Fruit fly (Drosophila melanogaster) whole organism, wandering third instar larva: ENCODE results near the gene RpS25.

ENCODE experiments used
- Abd-B ChIP-seq: fragments of >200 bp; optimal IDR thresholded peaks from 2 replicates; lab custom pipeline; 2017; ENCODE audit warnings: missing biosample characterization, missing genetic modification characterization
- CrebA ChIP-seq: fragments of 200-800 bp; sonication (Bioruptor generic); optimal IDR thresholded peaks from 2 replicates; lab custom pipeline; 2016; ENCODE audit warnings: missing biosample characterization, mild to moderate bottlenecking, missing genetic modification characterization, borderline replicate concordance
- Dif ChIP-seq: fragments of 200-275, 200-300 bp; sonication (Bioruptor generic); optimal IDR thresholded peaks from 2 replicates; lab custom pipeline; 2018; ENCODE audit warnings: missing biosample characterization, missing genetic modification characterization; ENCODE audit not compliant: partially characterized antibody
- GATAd ChIP-seq: sonication (Bioruptor generic); optimal IDR thresholded peaks from 2 replicates; lab custom pipeline; 2016; ENCODE audit warnings: missing biosample characterization, missing genetic modification characterization
- Hnf4 ChIP-seq: fragments of 200-800 bp; sonication (Bioruptor generic); optimal IDR thresholded peaks from 2 replicates; lab custom pipeline; 2016; ENCODE audit warnings: missing biosample characterization, mild to moderate bottlenecking, missing genetic modification characterization
- Mio ChIP-seq: sonication (Bioruptor generic); optimal IDR thresholded peaks from 2 replicates; lab custom pipeline; 2016; ENCODE audit warnings: missing biosample characterization, missing genetic modification characterization
- N ChIP-seq: fragments of >200 bp; optimal IDR thresholded peaks from 2 replicates; lab custom pipeline; 2018; ENCODE audit warnings: missing biosample characterization, missing external identifiers, missing genetic modification characterization
- OdsH ChIP-seq: fragments of 200-800 bp; sonication (Bioruptor generic); optimal IDR thresholded peaks from 2 replicates; lab custom pipeline; 2016; ENCODE audit warnings: missing biosample characterization, mild to moderate bottlenecking, missing genetic modification characterization
- Rel ChIP-seq, 2 experiments: fragments of 200-800 bp; sonication (Bioruptor generic) in 1 of 2; optimal IDR thresholded peaks; 2 replicates in 1 of 2; 3 replicates in 1 of 2; lab custom pipeline; 2016 to 2019; ENCODE audit warnings: mild to moderate bottlenecking in 2 of 2, missing biosample characterization in 2 of 2, missing genetic modification characterization in 2 of 2, moderate library complexity in 1 of 2
- Vsx2 ChIP-seq: fragments of 200-300, 225-300 bp; sonication (Bioruptor generic); optimal IDR thresholded peaks from 2 replicates; lab custom pipeline; 2018; ENCODE audit warnings: missing biosample characterization, missing genetic modification characterization; ENCODE audit not compliant: partially characterized antibody
- brk ChIP-seq: fragments of 200-800 bp; sonication (Bioruptor generic); optimal IDR thresholded peaks from 2 replicates; lab custom pipeline; 2016; ENCODE audit warnings: missing biosample characterization, mild to moderate bottlenecking, missing genetic modification characterization
- dl ChIP-seq, 2 experiments: fragments of 175-275, 200-275 bp in 1 of 2; fragments of 200-275 bp in 1 of 2; sonication (Bioruptor generic); optimal IDR thresholded peaks; lab custom pipeline; 2018; ENCODE audit warnings: mild to moderate bottlenecking in 2 of 2, missing biosample characterization in 2 of 2, missing genetic modification characterization in 2 of 2, moderate library complexity in 2 of 2; ENCODE audit not compliant: partially characterized antibody in 2 of 2, insufficient read depth in 1 of 2
- dsf ChIP-seq: sonication (Bioruptor generic); optimal IDR thresholded peaks from 2 replicates; lab custom pipeline; 2016; ENCODE audit warnings: missing biosample characterization, missing genetic modification characterization, borderline replicate concordance
- fru ChIP-seq: fragments of 200-800 bp; sonication (Bioruptor generic); optimal IDR thresholded peaks from 3 replicates; lab custom pipeline; 2016; ENCODE audit warnings: missing biosample characterization, mild to moderate bottlenecking, missing genetic modification characterization
- jim ChIP-seq: fragments of 175-275, 200-325 bp; sonication (Bioruptor generic); optimal IDR thresholded peaks from 2 replicates; lab custom pipeline; 2016; ENCODE audit warnings: missing biosample characterization, mild to moderate bottlenecking, missing genetic modification characterization
- lola ChIP-seq: fragments of >200 bp; optimal IDR thresholded peaks from 2 replicates; lab custom pipeline; 2017; ENCODE audit warnings: missing biosample characterization, missing genetic modification characterization
- psq ChIP-seq: fragments of 200-800 bp; sonication (Bioruptor generic); optimal IDR thresholded peaks from 3 replicates; lab custom pipeline; 2017; ENCODE audit warnings: missing biosample characterization, mild to moderate bottlenecking, missing genetic modification characterization, moderate library complexity
- sage ChIP-seq: fragments of 200-800 bp; sonication (Bioruptor generic); optimal IDR thresholded peaks from 2 replicates; lab custom pipeline; 2016; ENCODE audit warnings: missing biosample characterization, mild to moderate bottlenecking, missing genetic modification characterization
- tai ChIP-seq: sonication (Bioruptor generic); optimal IDR thresholded peaks from 2 replicates; lab custom pipeline; 2016; ENCODE audit warnings: missing biosample characterization, missing genetic modification characterization
- woc ChIP-seq: sonication (Bioruptor generic); optimal IDR thresholded peaks from 2 replicates; lab custom pipeline; 2016; ENCODE audit warnings: missing biosample characterization, mild to moderate bottlenecking, missing genetic modification characterization

RpS25 gene

DNA sequence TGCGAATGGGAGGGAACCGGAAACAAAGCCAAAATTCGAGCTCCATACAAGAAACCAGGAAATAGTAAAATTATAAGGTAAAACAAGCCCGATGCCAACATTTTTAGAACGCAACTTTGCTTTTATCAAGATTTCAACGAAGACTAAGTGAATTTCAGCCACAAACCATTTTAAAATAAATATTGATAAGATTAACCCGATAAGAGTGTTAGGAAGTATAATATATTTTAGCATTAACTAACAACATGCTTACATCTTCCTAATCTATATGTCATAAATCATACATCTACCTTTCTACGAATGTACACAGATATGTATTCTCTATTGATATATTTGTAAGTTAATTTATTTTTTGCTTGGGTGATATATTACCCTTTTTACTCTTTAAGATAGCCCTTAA lies 50.1 kb downstream of the RpS25 start, which contains the start of gene Ugt35E1:
Gene Ugt35E1 (minus strand): TSS at position 101 of the 400 bp plus-strand sequence.
- TF ChIP-seq jim (no peak), brk (GFP tag; lab: Kevin White, UChicago) (no peak), Dif (GFP tag; lab: Kevin White, UChicago) (no peak), Abd-B (GFP tag; lab: Kevin White, UChicago) (no peak), lola (GFP tag; lab: Kevin White, UChicago) (no peak), psq (GFP tag; lab: Kevin White, UChicago) (no peak), Vsx2 (no peak), Rel (GFP tag; optimal IDR thresholded peaks at IDR 0.05; lab: Kevin White, UChicago) (no peak), Rel (tag; optimal IDR thresholded peaks at IDR 0.05; lab: Kevin White, UChicago) (no peak), woc (GFP tag; lab: Kevin White, UChicago) (no peak), Mio (no peak), Hnf4 (no peak), fru (GFP tag; lab: Kevin White, UChicago) (no peak), dsf (GFP tag; lab: Kevin White, UChicago) (no peak), GATAd (GFP tag; lab: Kevin White, UChicago) (no peak), dl (GFP tag; optimal IDR thresholded peaks at IDR 0.05; lab: Kevin White, UChicago; ENCODE audit: insufficient read depth in 1 of 2, partially characterized antibody in 2 of 2) (no peak), CrebA (no peak), N (GFP tag; lab: Kevin White, UChicago) (no peak), tai (GFP tag; lab: Kevin White, UChicago) (no peak), OdsH (GFP tag; lab: Kevin White, UChicago) (no peak), sage (GFP tag; lab: Kevin White, UChicago) (no peak)
